Worm (Caenorhabditis elegans): ENCODE results near the gene Y53F4B.25.

DNA sequence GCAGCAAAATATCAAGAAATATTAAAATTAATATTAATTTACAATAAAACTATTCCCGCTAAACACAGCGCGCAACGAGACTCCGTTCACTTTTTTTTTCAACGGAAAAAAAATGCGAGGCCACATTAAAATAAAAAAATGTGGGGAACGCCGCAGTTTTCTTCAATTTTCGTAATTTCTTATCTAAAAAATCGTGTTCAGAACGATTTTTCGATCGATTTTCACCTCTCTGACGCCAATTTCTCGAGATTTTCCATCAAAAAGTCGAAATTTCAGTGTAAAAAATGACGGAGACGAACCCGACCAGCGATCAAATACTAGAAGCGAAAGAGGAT lies 46.1 kb upstream of the Y53F4B.25 start, which contains the start of gene Y53F4B.21:
- TF ChIP-seq W03F9.2 (tag; optimal IDR thresholded peaks at IDR 0.05), result no peak
- no peak for TF ChIP-seq him-1 (tag; optimal IDR thresholded peaks at IDR 0.05)
